Worm (Caenorhabditis elegans): ENCODE results near the gene twnk-1.

The twnk-1 gene

DNA sequence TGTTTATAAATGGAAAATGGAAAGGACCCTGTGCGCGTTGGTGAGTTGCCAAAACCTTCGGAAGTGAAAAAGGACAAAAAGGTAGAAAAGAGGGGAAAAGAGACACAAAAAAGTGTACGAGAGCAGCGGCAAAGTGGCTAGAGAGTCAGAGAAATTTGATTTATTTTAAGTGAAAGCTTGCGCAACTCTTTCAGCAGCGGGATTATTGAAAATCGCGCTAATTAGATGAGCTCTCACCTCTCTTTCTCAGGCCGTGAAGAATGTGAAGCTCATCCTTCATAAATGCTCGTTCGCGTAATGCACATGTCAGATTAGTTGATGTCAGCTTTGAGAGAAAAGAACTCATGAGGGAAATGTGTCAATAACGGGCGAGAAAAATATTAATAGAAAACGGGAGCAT is 8.2 kb downstream of the twnk-1 start:
- TF ChIP-seq ztf-11 (tag; optimal IDR thresholded peaks at IDR 0.05) (no peak), aly-2 (tag; optimal IDR thresholded peaks at IDR 0.05) (no peak), nhr-11 (tag; optimal IDR thresholded peaks at IDR 0.05) (no peak), F13H6.1 (tag; optimal IDR thresholded peaks at IDR 0.05) (peak; percentile 41), lsy-2 (tag; optimal IDR thresholded peaks at IDR 0.05) (no peak), C34F6.9 (tag; optimal IDR thresholded peaks at IDR 0.05) (peak; percentile 3), ztf-1 (GFP tag; conservative IDR thresholded peaks at IDR 0.05) (no peak), lin-39 (tag; optimal IDR thresholded peaks at IDR 0.05) (no peak), mab-5 (tag; optimal IDR thresholded peaks at IDR 0.05) (no peak), nhr-6 (tag; optimal IDR thresholded peaks at IDR 0.05) (no peak), egl-27 (tag; optimal IDR thresholded peaks at IDR 0.05) (no peak), mdl-1 (tag; optimal IDR thresholded peaks at IDR 0.05) (no peak), nhr-237 (tag; optimal IDR thresholded peaks at IDR 0.05) (no peak), sem-4 (tag; optimal IDR thresholded peaks at IDR 0.05) (no peak), nhr-25 (tag; optimal IDR thresholded peaks at IDR 0.05) (no peak), sma-9 (GFP tag; optimal IDR thresholded peaks at IDR 0.05) (peak; percentile 22), sma-9 (tag; optimal IDR thresholded peaks at IDR 0.05) (no peak), nhr-12 (tag; optimal IDR thresholded peaks at IDR 0.05) (no peak)

DNA sequence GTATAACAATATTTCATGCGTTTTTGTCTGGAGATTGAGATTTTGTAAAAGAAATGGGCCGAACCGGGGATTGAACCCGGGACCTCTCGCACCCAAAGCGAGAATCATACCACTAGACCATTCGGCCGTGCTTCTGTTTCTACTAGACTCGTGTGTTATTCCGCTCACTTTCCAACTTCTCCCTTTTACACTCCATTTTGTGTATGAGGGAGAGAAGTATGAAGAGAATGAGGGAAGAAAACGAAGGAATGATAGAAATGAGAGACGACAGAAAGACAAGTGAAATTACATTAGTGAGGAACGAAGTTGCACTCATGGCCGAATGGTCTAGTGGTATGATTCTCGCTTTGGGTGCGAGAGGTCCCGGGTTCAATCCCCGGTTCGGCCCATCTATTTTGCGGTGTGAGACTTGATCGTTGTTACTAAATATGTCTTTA is 10.2 kb downstream of the twnk-1 start:
- TF ChIP-seq mdl-1 (tag; optimal IDR thresholded peaks at IDR 0.05) (peak; percentile 15 to 75), lsy-2 (tag; optimal IDR thresholded peaks at IDR 0.05) (peak; percentile 75 to 87), ama-1 (optimal IDR thresholded peaks at IDR 0.05) (peak; percentile 5), nhr-129 (tag; optimal IDR thresholded peaks at IDR 0.05) (peak; percentile 95), R02D3.7 (tag; optimal IDR thresholded peaks at IDR 0.05) (no peak), zag-1 (tag; optimal IDR thresholded peaks at IDR 0.05) (peak; percentile 86), ceh-16 (tag; optimal IDR thresholded peaks at IDR 0.05) (peak; percentile 70), lin-11 (tag; optimal IDR thresholded peaks at IDR 0.05) (peak; percentile 22), mab-5 (tag; optimal IDR thresholded peaks at IDR 0.05) (peak; percentile 61), unc-55 (GFP tag; optimal IDR thresholded peaks at IDR 0.05) (peak; percentile 82), skn-1 (tag; optimal IDR thresholded peaks at IDR 0.05) (peak; percentile 47), nhr-237 (tag; optimal IDR thresholded peaks at IDR 0.05) (peak; percentile 23), nhr-25 (tag; optimal IDR thresholded peaks at IDR 0.05) (peak; percentile 87), sem-4 (tag; optimal IDR thresholded peaks at IDR 0.05) (peak; percentile 88), alr-1 (tag; optimal IDR thresholded peaks at IDR 0.05) (no peak), nhr-6 (tag; optimal IDR thresholded peaks at IDR 0.05) (peak; percentile 75), ztf-1 (GFP tag; conservative IDR thresholded peaks at IDR 0.05) (no peak), C34F6.9 (tag; optimal IDR thresholded peaks at IDR 0.05) (peak; percentile 87), lin-39 (tag; optimal IDR thresholded peaks at IDR 0.05) (peak; percentile 45), nhr-21 (tag; optimal IDR thresholded peaks at IDR 0.05) (peak; percentile 91), aly-2 (tag; optimal IDR thresholded peaks at IDR 0.05) (no peak), sma-9 (GFP tag; optimal IDR thresholded peaks at IDR 0.05) (peak; percentile 89), sma-9 (tag; optimal IDR thresholded peaks at IDR 0.05) (no peak), lin-13 (GFP tag; optimal IDR thresholded peaks at IDR 0.05) (peak; percentile 86), ZK546.5 (tag; optimal IDR thresholded peaks at IDR 0.05) (no peak), nhr-77 (tag; optimal IDR thresholded peaks at IDR 0.05) (no peak), dmd-4 (tag; optimal IDR thresholded peaks at IDR 0.05) (no peak), blmp-1 (tag; optimal IDR thresholded peaks at IDR 0.05; ENCODE audit: insufficient read depth) (peak; percentile 33), Y55F3AM.14 (GFP tag; optimal IDR thresholded peaks at IDR 0.05) (peak; percentile 83), nhr-10 (tag; optimal IDR thresholded peaks at IDR 0.05) (peak; percentile 61), crh-2 (tag; optimal IDR thresholded peaks at IDR 0.05) (peak; percentile 92), mbf-1 (tag; optimal IDR thresholded peaks at IDR 0.05) (no peak), sma-3 (GFP tag; optimal IDR thresholded peaks at IDR 0.05) (peak; percentile 81), elt-1 (tag; optimal IDR thresholded peaks at IDR 0.05) (no peak), ztf-11 (tag; optimal IDR thresholded peaks at IDR 0.05) (peak; percentile 60), peb-1 (tag; optimal IDR thresholded peaks at IDR 0.05) (no peak), unc-62 (GFP tag; optimal IDR thresholded peaks at IDR 0.05) (peak; percentile 6), nhr-23 (tag; optimal IDR thresholded peaks at IDR 0.05) (no peak), ztf-4 (tag; optimal IDR thresholded peaks at IDR 0.05) (peak; percentile 90), egl-27 (tag; optimal IDR thresholded peaks at IDR 0.05) (peak; percentile 92), elt-3 (tag; optimal IDR thresholded peaks at IDR 0.05) (no peak), nhr-12 (tag; optimal IDR thresholded peaks at IDR 0.05) (peak; percentile 54), snpc-4 (tag; optimal IDR thresholded peaks at IDR 0.05) (no peak), gmeb-1 (tag; optimal IDR thresholded peaks at IDR 0.05) (peak; percentile 69), unc-39 (tag; optimal IDR thresholded peaks at IDR 0.05) (no peak), F13H6.1 (tag; optimal IDR thresholded peaks at IDR 0.05) (peak; percentile 94), fos-1 (tag; optimal IDR thresholded peaks at IDR 0.05) (peak; percentile 66), ceh-82 (tag; optimal IDR thresholded peaks at IDR 0.05) (peak; percentile 72), nhr-11 (tag; optimal IDR thresholded peaks at IDR 0.05) (peak; percentile 49)

Measured in whole organism, L2 larva.